Worm (Caenorhabditis elegans): Measurements from ENCODE around the gene srd-23.

Gene srd-23

DNA sequence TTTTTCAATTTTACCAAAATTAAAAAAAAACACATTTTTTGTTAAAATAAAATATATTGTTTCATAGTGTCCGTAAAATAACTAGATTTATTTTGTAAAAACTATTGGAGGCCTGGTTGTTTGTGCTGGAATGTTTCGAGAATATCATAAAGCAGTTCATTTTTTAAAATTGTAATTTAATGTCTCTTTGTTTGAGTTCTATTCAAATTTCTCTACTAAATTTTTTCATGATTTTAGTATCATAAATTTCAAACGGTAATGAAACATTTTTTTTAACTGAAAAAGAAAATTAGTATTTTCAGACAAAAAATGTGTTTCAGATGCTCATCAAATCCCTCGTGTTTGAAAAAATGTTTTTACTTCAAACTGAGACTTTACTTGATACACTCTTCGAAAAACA lies 14.1 kb upstream of the srd-23 start:
- TF ChIP-seq crh-2 (tag; optimal IDR thresholded peaks at IDR 0.05) (no peak), zag-1 (tag; optimal IDR thresholded peaks at IDR 0.05) (no peak), ztf-1 (GFP tag; conservative IDR thresholded peaks at IDR 0.05) (no peak), nhr-12 (tag; optimal IDR thresholded peaks at IDR 0.05) (no peak), sma-3 (GFP tag; optimal IDR thresholded peaks at IDR 0.05) (no peak), nhr-6 (tag; optimal IDR thresholded peaks at IDR 0.05) (no peak), dmd-4 (tag; optimal IDR thresholded peaks at IDR 0.05) (no peak), elt-3 (tag; optimal IDR thresholded peaks at IDR 0.05) (no peak), mab-5 (tag; optimal IDR thresholded peaks at IDR 0.05) (no peak), nhr-11 (tag; optimal IDR thresholded peaks at IDR 0.05) (no peak), snpc-4 (tag; optimal IDR thresholded peaks at IDR 0.05) (no peak), unc-39 (tag; optimal IDR thresholded peaks at IDR 0.05) (no peak)

DNA sequence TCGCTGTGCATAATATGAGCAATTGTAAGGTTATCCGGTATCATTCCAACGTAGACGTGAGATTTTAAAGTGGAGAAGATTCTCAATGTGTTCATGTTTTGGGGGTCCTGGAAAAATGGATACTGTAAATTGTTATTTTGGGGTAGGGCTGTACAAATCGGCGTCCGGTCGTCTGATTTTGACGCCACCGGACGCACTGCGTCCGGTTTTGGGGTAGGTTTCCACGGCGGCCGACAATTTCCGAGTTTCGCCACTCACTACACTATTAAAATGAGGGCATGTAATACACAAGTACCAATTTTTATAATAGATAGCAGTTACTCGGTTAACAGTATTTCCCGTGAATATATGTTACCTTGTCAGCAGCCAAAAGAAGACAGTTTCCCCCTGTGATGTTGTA lies 11.3 kb upstream of the srd-23 start:
- no peak for TF ChIP-seq mab-5 (tag; optimal IDR thresholded peaks at IDR 0.05)
- no peak for TF ChIP-seq lin-39 (tag; optimal IDR thresholded peaks at IDR 0.05)
- TF ChIP-seq nhr-129 (tag; optimal IDR thresholded peaks at IDR 0.05) = no peak
- no peak for TF ChIP-seq nhr-10 (tag; optimal IDR thresholded peaks at IDR 0.05)

DNA sequence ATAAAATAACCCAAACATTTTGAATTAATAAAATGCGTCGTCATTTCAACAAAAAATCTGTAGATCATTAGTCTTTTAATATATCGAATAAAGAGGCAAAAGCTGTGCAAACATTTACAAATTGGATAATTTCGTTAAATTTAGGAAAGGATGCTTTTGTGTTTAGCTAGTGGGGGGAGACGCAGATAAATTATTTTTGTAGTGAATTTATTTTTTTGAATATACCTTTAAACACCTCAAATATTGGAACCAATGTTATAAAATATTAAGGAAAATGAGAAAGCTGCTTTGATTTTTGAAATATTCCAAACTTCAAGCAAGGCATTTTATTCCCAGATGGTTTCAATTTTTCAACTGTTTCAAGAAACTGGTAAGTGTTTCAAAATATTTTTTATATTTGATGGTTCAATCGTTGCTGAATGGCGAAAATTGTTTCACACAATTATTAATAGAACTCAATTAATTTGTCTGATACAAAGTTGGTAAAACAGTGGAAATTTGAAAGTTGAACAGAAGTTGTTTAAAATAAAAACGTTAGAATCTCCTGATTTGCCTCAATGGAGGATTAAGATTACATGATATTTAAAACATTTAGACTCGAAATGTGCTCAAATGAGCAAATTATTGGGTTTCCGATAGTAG lies 4.1 kb upstream of the srd-23 start, which contains the start of gene Y40H7A.4:
Gene Y40H7A.4, minus strand, starts transcription at position 51 of the 642 bp plus-strand sequence.
- no peak for TF ChIP-seq zag-1 (tag; optimal IDR thresholded peaks at IDR 0.05)

DNA sequence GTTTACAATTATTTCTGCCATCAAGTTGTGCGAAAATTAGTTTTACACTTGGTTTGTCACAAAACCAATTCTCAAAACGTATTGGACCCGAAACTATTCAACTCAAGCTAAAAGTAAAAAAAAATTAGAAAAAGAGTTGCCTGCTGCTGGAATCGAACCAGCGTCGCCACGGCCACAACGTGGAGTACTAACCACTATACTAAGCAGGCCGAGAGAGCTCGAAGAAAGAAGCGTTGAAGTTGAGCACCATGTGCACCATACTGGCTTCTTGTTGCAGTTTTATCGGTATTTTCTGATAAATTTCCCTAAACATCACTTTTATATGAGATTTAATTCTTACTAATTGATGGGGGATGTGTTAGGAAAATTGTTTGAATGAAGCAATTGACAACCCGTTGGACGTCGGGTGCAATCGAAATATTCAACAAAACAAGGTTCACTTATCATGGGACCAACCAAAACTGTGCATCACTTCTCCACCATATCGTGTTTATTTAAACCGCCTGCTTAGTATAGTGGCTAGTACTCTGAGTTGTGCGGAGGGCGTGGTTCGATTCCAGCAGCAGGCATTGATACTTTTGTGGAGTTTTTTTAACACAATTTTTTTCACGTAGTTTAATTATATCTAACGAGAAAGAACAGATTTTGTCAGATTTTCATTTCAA lies 7.9 kb downstream of the srd-23 start:
- no peak for TF ChIP-seq nhr-129 (tag; optimal IDR thresholded peaks at IDR 0.05)
- no peak for TF ChIP-seq gmeb-1 (tag; optimal IDR thresholded peaks at IDR 0.05)
- TF ChIP-seq ama-1 (optimal IDR thresholded peaks at IDR 0.05) = no peak
- no peak for TF ChIP-seq zag-1 (tag; optimal IDR thresholded peaks at IDR 0.05)
- no peak for TF ChIP-seq lin-11 (tag; optimal IDR thresholded peaks at IDR 0.05)
- no peak for TF ChIP-seq alr-1 (tag; optimal IDR thresholded peaks at IDR 0.05)
- no peak for TF ChIP-seq crh-2 (tag; optimal IDR thresholded peaks at IDR 0.05)

DNA sequence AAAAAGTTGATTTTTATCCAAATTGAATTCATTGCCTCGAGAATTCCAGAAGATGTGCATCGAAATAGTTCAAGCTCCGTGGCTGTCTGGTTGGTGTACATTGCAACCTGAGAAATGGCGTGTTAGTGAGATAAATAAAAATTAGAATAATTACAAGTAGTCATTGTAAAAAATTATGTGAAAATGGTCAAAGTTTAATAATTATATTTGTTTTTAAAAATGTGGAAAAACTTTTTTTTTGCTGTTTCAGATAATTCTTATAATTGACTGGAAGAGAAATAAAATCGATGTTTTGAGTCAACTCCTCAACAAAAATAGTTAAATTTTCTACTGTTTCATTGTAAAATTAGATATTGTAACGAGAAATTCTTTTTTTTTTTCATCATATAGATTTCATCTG lies 23.2 kb downstream of the srd-23 start, which contains the start of gene sra-30:
Gene sra-30, minus strand, starts transcription at position 101 of the 400 bp plus-strand sequence.
- TF ChIP-seq ztf-4 (tag; optimal IDR thresholded peaks at IDR 0.05) = no peak
- TF ChIP-seq nhr-6 (tag; optimal IDR thresholded peaks at IDR 0.05) = no peak
- no peak for TF ChIP-seq elt-1 (tag; optimal IDR thresholded peaks at IDR 0.05)
- TF ChIP-seq sma-9 (GFP tag; optimal IDR thresholded peaks at IDR 0.05) = no peak
- no peak for TF ChIP-seq sma-9 (tag; optimal IDR thresholded peaks at IDR 0.05)
- no peak for TF ChIP-seq lin-39 (tag; optimal IDR thresholded peaks at IDR 0.05)
- TF ChIP-seq sem-4 (tag; optimal IDR thresholded peaks at IDR 0.05) = no peak
- no peak for TF ChIP-seq aly-2 (tag; optimal IDR thresholded peaks at IDR 0.05)
- no peak for TF ChIP-seq unc-62 (GFP tag; optimal IDR thresholded peaks at IDR 0.05)
- TF ChIP-seq lin-13 (GFP tag; optimal IDR thresholded peaks at IDR 0.05) = no peak

DNA sequence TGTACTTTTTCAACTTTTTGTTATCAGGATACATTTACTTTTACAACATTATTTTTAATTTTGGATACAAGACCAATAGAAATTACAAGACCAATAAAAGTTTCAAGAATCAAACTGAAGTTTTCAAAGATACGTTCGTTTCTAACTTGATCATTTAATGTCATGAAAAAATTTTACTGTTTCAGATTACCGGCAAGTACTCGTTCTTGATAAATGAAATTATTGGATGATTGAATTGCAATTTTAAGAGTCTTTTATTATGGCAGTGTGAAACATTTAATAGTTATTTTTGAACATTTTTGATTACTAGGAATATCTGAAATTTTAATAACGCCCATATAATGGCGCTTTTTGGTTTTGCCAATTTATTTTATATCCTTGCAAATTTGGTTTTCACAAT lies 26.9 kb downstream of the srd-23 start:
- TF ChIP-seq F13H6.1 (tag; optimal IDR thresholded peaks at IDR 0.05) = no peak
- no peak for TF ChIP-seq nhr-25 (tag; optimal IDR thresholded peaks at IDR 0.05)
- TF ChIP-seq ztf-4 (tag; optimal IDR thresholded peaks at IDR 0.05) = no peak
- TF ChIP-seq C34F6.9 (tag; optimal IDR thresholded peaks at IDR 0.05) = no peak
- TF ChIP-seq ceh-82 (tag; optimal IDR thresholded peaks at IDR 0.05) = no peak
- TF ChIP-seq egl-27 (tag; optimal IDR thresholded peaks at IDR 0.05) = no peak
- no peak for TF ChIP-seq nhr-129 (tag; optimal IDR thresholded peaks at IDR 0.05)
- no peak for TF ChIP-seq mab-5 (tag; optimal IDR thresholded peaks at IDR 0.05)
- no peak for TF ChIP-seq unc-55 (GFP tag; optimal IDR thresholded peaks at IDR 0.05)
- no peak for TF ChIP-seq elt-1 (tag; optimal IDR thresholded peaks at IDR 0.05)
- TF ChIP-seq nhr-12 (tag; optimal IDR thresholded peaks at IDR 0.05) = no peak
- TF ChIP-seq elt-3 (tag; optimal IDR thresholded peaks at IDR 0.05) = no peak
- TF ChIP-seq snpc-4 (tag; optimal IDR thresholded peaks at IDR 0.05) = no peak
- no peak for TF ChIP-seq lin-13 (GFP tag; optimal IDR thresholded peaks at IDR 0.05)
- no peak for TF ChIP-seq nhr-77 (tag; optimal IDR thresholded peaks at IDR 0.05)
- no peak for TF ChIP-seq peb-1 (tag; optimal IDR thresholded peaks at IDR 0.05)
